Worm (Caenorhabditis elegans): ENCODE data around the gene sym-1.

sym-1 gene

DNA sequence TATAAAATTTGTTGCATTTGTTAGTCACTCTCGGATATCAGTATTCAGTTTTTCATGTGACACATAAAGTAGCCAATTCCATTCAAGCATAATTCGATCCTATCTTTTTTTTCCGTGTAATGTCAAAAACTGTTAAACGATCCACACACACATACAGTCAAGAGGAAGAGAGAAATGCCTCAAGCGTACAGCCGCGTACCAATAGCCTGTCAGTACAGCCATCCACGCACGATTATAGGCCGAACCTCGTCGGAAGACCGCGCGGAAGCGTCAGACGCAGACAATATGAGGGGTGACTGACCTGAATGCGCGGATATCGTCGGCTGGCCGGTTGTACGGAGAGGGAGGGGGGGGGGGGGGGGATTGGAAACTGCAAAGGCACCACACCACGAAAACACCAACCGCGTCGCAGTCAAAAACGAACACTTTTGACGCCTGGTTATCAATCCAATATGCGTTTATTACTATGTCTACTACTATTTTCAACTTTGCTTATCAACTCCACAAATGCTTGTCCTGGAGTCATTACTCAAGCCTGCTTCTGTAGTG lies 3.8 kb upstream of the sym-1 start, which contains the start of gene let-4:
let-4 (plus strand) TSS at position 357 of the 549 bp plus-strand sequence.
- TF ChIP-seq blmp-1 (tag; optimal IDR thresholded peaks at IDR 0.05), result peak; percentile 61
- TF ChIP-seq lin-35 (GFP tag; optimal IDR thresholded peaks at IDR 0.05), result no peak

DNA sequence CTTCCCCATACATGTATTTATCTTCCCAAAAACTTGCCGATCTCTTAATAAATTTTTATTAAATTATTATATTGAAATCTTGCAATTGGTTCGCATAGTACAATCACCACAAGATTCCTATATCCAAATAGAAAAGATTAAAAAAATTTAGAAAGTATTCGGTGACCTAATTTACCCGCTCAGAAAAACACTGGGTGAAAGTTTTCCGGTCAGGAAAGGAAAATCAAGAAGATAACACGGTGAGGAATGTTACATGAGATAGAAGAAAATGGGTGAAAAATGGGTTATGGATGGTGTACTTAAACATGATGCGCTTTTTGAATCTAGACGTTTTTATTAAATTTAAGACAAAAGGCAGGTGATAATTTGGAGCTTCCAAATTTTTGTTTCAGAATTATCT lies 569 bp upstream of the sym-1 start:
- TF ChIP-seq blmp-1 (tag; optimal IDR thresholded peaks at IDR 0.05), result peak; percentile 99
- TF ChIP-seq elt-3 (tag; optimal IDR thresholded peaks at IDR 0.05), result peak in 1 of 6 experiments; percentile 17
- no peak for TF ChIP-seq Y116A8C.19 (tag; optimal IDR thresholded peaks at IDR 0.05; ENCODE audit: borderline replicate concordance)

ce11 chrX:14584335-14584734 lies 2.9 kb downstream of the sym-1 start:
- no peak for TF ChIP-seq unc-62 (GFP tag; optimal IDR thresholded peaks at IDR 0.05)
- TF ChIP-seq alr-1 (tag; optimal IDR thresholded peaks at IDR 0.05; ENCODE audit: borderline replicate concordance), result no peak
- TF ChIP-seq lsy-2 (tag; optimal IDR thresholded peaks at IDR 0.05), result no peak
- TF ChIP-seq nhr-84 (tag; optimal IDR thresholded peaks at IDR 0.05), result no peak
- TF ChIP-seq lin-13 (GFP tag; optimal IDR thresholded peaks at IDR 0.05), result no peak
- TF ChIP-seq Y116A8C.19 (tag; optimal IDR thresholded peaks at IDR 0.05; ENCODE audit: borderline replicate concordance), result no peak
- no peak for TF ChIP-seq tbx-2 (tag; optimal IDR thresholded peaks at IDR 0.05)
- no peak for TF ChIP-seq nhr-47 (tag; optimal IDR thresholded peaks at IDR 0.05)
- TF ChIP-seq ceh-88 (GFP tag; IDR thresholded peaks at IDR 0.05), result no peak
- no peak for TF ChIP-seq mdl-1 (tag; optimal IDR thresholded peaks at IDR 0.05)
- TF ChIP-seq vab-15 (tag; optimal IDR thresholded peaks at IDR 0.05), result no peak

DNA sequence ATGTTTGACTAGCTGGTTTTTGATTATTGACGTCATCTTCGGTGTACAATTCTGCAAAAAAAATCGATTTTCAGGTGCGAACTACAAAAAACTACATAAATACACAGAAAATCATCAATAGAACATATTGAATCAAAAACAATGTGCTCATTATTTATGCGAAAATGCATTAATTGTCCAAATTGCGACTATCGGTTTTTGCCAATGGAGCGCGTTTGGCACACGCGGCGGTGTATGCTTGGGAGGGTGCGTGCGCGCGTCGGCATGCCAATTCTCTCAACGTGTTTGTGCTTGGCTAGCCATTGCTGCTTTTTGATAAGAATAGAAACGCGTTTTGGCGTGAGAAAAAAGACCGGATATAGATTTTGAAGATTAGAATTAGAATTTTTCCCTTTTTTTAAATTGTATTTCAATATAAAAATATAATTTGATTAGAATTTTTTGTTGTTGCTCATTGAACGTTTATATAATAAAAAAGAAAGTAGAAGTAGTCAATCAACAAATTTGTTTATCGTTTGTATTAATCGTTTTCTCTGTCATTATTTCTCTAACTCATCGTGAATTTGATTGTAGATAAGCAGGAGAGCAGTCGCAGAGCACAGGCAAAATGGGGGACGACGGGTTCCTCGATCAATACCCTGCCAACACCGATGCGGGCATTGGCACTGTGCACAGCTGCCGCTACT lies 7.8 kb downstream of the sym-1 start, which contains the start of the genes C44H4.4 and tap-1:
C44H4.4 (minus strand) TSS at position 51 of the 686 bp plus-strand sequence.
tap-1 (plus strand) TSS at position 574 of the 686 bp plus-strand sequence.
- TF ChIP-seq lin-13 (GFP tag; optimal IDR thresholded peaks at IDR 0.05) (no peak), ztf-11 (tag; optimal IDR thresholded peaks at IDR 0.05) (no peak), nhr-71 (tag; optimal IDR thresholded peaks at IDR 0.05) (peak; percentile 20), ztf-4 (tag; optimal IDR thresholded peaks at IDR 0.05) (no peak), mab-9 (GFP tag; IDR thresholded peaks at IDR 0.05) (no peak), nhr-237 (tag; optimal IDR thresholded peaks at IDR 0.05) (no peak), irx-1 (tag; optimal IDR thresholded peaks at IDR 0.05) (no peak), F16B12.6 (tag; optimal IDR thresholded peaks at IDR 0.05) (no peak), alr-1 (tag; optimal IDR thresholded peaks at IDR 0.05; ENCODE audit: borderline replicate concordance) (no peak), mef-2 (tag; optimal IDR thresholded peaks at IDR 0.05) (no peak), mep-1 (tag; optimal IDR thresholded peaks at IDR 0.05) (no peak), pag-3 (tag; optimal IDR thresholded peaks at IDR 0.05; ENCODE audit: borderline replicate concordance, insufficient read depth) (no peak), unc-86 (tag; optimal IDR thresholded peaks at IDR 0.05) (no peak), C34B4.2 (tag; optimal IDR thresholded peaks at IDR 0.05) (no peak), tbx-2 (tag; optimal IDR thresholded peaks at IDR 0.05) (no peak), lin-35 (GFP tag; optimal IDR thresholded peaks at IDR 0.05) (peak in 1 of 2 experiments; percentile 21), nhr-85 (tag) (no peak), lir-3 (tag; optimal IDR thresholded peaks at IDR 0.05; ENCODE audit: poor library complexity) (no peak), hpl-2 (GFP tag; optimal IDR thresholded peaks at IDR 0.05) (no peak), fkh-10 (GFP tag; optimal IDR thresholded peaks at IDR 0.05) (no peak), skn-1 (tag; optimal IDR thresholded peaks at IDR 0.05) (peak; percentile 6), dpl-1 (GFP tag; optimal IDR thresholded peaks at IDR 0.05) (no peak), fkh-4 (tag; optimal IDR thresholded peaks at IDR 0.05; ENCODE audit: borderline replicate concordance) (no peak), nhr-12 (tag; optimal IDR thresholded peaks at IDR 0.05) (no peak), egl-13 (tag; optimal IDR thresholded peaks at IDR 0.05) (no peak), ces-1 (GFP tag; optimal IDR thresholded peaks at IDR 0.05) (no peak), elt-3 (tag; optimal IDR thresholded peaks at IDR 0.05) (no peak), pax-3 (tag; optimal IDR thresholded peaks at IDR 0.05) (no peak), C16A3.4 (tag; optimal IDR thresholded peaks at IDR 0.05) (peak; percentile 10), blmp-1 (tag; optimal IDR thresholded peaks at IDR 0.05) (no peak), nhr-76 (tag; optimal IDR thresholded peaks at IDR 0.05) (no peak), lsy-2 (tag; optimal IDR thresholded peaks at IDR 0.05) (no peak), mdl-1 (tag; optimal IDR thresholded peaks at IDR 0.05) (peak in 1 of 2 experiments; percentile 26), lin-39 (tag; optimal IDR thresholded peaks at IDR 0.05) (no peak), swsn-7 (tag; optimal IDR thresholded peaks at IDR 0.05) (peak; percentile 2), pqm-1 (tag; optimal IDR thresholded peaks at IDR 0.05) (no peak), dsc-1 (tag; optimal IDR thresholded peaks at IDR 0.05) (no peak), vab-15 (tag; optimal IDR thresholded peaks at IDR 0.05) (no peak)
